Worm (Caenorhabditis elegans) whole organism, L4/young adult: ENCODE results near the gene Y104H12D.2.

Source experiments
- W03F9.2 ChIP-seq: fragments of 150-350 bp; optimal IDR thresholded peaks from 2 replicates; lab custom pipeline; 2014; ENCODE audit warnings: missing biosample characterization, missing genetic modification characterization
- him-1 ChIP-seq: sonication (generic microtip); optimal IDR thresholded peaks from 2 replicates; lab custom pipeline; 2016; ENCODE audit warnings: missing genotype, missing genetic modification reagents, missing genetic modification characterization, missing compliant biosample characterization

DNA sequence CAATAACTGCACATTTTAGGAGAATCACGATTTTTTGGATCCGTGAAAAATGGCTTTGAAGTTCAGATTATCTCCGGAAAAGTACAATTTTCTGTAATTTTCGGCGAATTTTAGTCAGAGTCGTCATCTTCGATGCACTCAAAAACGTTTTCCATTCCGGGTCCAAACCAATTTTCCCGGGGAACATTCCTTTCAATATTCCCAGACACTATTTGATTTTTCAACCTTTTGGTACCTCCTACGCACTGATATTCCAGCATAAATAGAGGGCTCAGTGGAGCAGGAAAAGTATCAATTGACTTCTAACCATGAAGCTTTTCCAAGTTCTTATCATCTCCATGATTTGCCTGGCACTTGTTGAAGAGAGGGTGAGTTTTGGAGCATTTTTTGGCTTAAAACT lies 53.8 kb downstream of the Y104H12D.2 start, which contains the start of gene W09G12.6:
- TF ChIP-seq him-1 (tag; lab: Kevin White, UChicago) (no peak), W03F9.2 (tag; lab: Kevin White, UChicago) (no peak)
